Fruit fly (Drosophila melanogaster) Kc167 (cell line): ENCODE results near the gene ham.

ENCODE experiments used
- Myc ChIP-seq: fragments of >200 bp; optimal IDR thresholded peaks from 2 replicates; lab custom pipeline; 2017; ENCODE audit warnings: missing external identifiers
- Sin3A ChIP-seq: fragments of >200 bp; optimal IDR thresholded peaks from 2 replicates; lab custom pipeline; 2018; ENCODE audit warnings: missing external identifiers
- h ChIP-seq: fragments of >200 bp; optimal IDR thresholded peaks from 3 replicates; lab custom pipeline; 2018; ENCODE audit warnings: missing external identifiers
- insv ChIP-seq: fragments of >200 bp; optimal IDR thresholded peaks from 3 replicates; lab custom pipeline; 2018; ENCODE audit warnings: missing external identifiers
- psq ChIP-seq: fragments of >200 bp; optimal IDR thresholded peaks from 2 replicates; lab custom pipeline; 2017; ENCODE audit warnings: missing external identifiers
- ttk ChIP-seq: sonication (Bioruptor generic); optimal IDR thresholded peaks from 2 replicates; lab custom pipeline; 2017; ENCODE audit warnings: missing external identifiers

- no peak for TF ChIP-seq h (lab: Kevin White, UChicago)
- no peak for TF ChIP-seq Myc (lab: Kevin White, UChicago)
- TF ChIP-seq ttk (lab: Kevin White, UChicago): no peak
- TF ChIP-seq psq (lab: Kevin White, UChicago): no peak
- TF ChIP-seq insv: no peak
- TF ChIP-seq Sin3A (lab: Kevin White, UChicago): no peak
These were observed 64.7 kb downstream of the ham start for dm6 chr2L:18727986-18728385.
